Worm (Caenorhabditis elegans): Measurements from ENCODE around the gene nhr-36.

Gene nhr-36

ce11 chrV:9208878-9209277 lies 52.5 kb downstream of the nhr-36 start:
- TF ChIP-seq ceh-34 (tag; optimal IDR thresholded peaks at IDR 0.05) (no peak), nhr-232 (tag; optimal IDR thresholded peaks at IDR 0.05) (no peak), sox-4 (tag; optimal IDR thresholded peaks at IDR 0.05) (no peak), unc-3 (GFP tag; conservative IDR thresholded peaks at IDR 0.05) (no peak), unc-3 (tag; optimal IDR thresholded peaks at IDR 0.05) (no peak)

Measured in whole organism, late embryonic.